Fruit fly (Drosophila melanogaster) whole organism, embryonic: ENCODE data around the gene CG8568.

ENCODE experiments used
- Adf1 ChIP-seq: fragments of 200-800 bp; sonication (Bioruptor generic); IDR thresholded peaks from 2 replicates; pipeline ENCODE4 v1.3.6; 2022; ENCODE audit warnings: missing biosample characterization, missing genetic modification characterization
- CG12659 ChIP-seq: fragments of 200-800 bp; sonication (Bioruptor generic); optimal IDR thresholded peaks from 3 replicates; lab custom pipeline; 2017; ENCODE audit warnings: mild to moderate bottlenecking, missing biosample characterization, missing genetic modification reagents, missing genetic modification characterization
- CG13123 ChIP-seq: fragments of 200-800 bp; sonication (Bioruptor generic); optimal IDR thresholded peaks from 2 replicates; lab custom pipeline; 2016; ENCODE audit warnings: missing biosample characterization, missing genetic modification characterization
- CG15073 ChIP-seq: fragments of 200-800 bp; sonication (Bioruptor generic); optimal IDR thresholded peaks from 2 replicates; lab custom pipeline; 2016; ENCODE audit warnings: missing biosample characterization, missing genetic modification characterization
- CG15514 ChIP-seq: fragments of 200-800 bp; sonication (Bioruptor generic); optimal IDR thresholded peaks from 3 replicates; lab custom pipeline; 2017; ENCODE audit warnings: missing biosample characterization, missing genetic modification characterization, mild to moderate bottlenecking, moderate library complexity, missing genetic modification reagents
- CG1603 ChIP-seq: fragments of 200-800 bp; sonication (Bioruptor generic); optimal IDR thresholded peaks from 2 replicates; lab custom pipeline; 2019; ENCODE audit warnings: missing biosample characterization, mild to moderate bottlenecking, missing genetic modification characterization, moderate library complexity
- CG17385 ChIP-seq: fragments of 200-800 bp; sonication (Bioruptor generic); optimal IDR thresholded peaks from 3 replicates; lab custom pipeline; 2018; ENCODE audit warnings: missing biosample characterization, mild to moderate bottlenecking, missing genetic modification characterization
- CG17829 ChIP-seq: fragments of 200-800 bp; optimal IDR thresholded peaks from 2 replicates; lab custom pipeline; 2019; ENCODE audit warnings: missing biosample characterization, mild to moderate bottlenecking, missing genetic modification characterization, moderate library complexity
- CG2678 ChIP-seq: fragments of 200-800 bp; sonication (Bioruptor generic); optimal IDR thresholded peaks from 3 replicates; lab custom pipeline; 2019; ENCODE audit warnings: missing biosample characterization, mild to moderate bottlenecking, missing genetic modification characterization, moderate library complexity
- CG31224 ChIP-seq: fragments of 200-800 bp; sonication (Bioruptor generic); IDR thresholded peaks from 2 replicates; pipeline ENCODE4 v1.3.6; 2022; ENCODE audit warnings: missing biosample characterization, missing genetic modification characterization
- CG32532 ChIP-seq: fragments of 200-800 bp; sonication (Bioruptor generic); IDR thresholded peaks from 2 replicates; pipeline ENCODE4 v1.3.6; 2022; ENCODE audit warnings: missing biosample characterization, missing genetic modification characterization
- CG3838 ChIP-seq: fragments of 200-800 bp; sonication (Bioruptor generic); optimal IDR thresholded peaks from 3 replicates; lab custom pipeline; 2016; ENCODE audit warnings: missing biosample characterization, missing genetic modification characterization
- CG3847 ChIP-seq: fragments of 200-800 bp; sonication (Bioruptor generic); IDR thresholded peaks from 2 replicates; pipeline ENCODE4 v1.3.6; 2022; ENCODE audit warnings: missing biosample characterization, missing genetic modification characterization
- CG42726 ChIP-seq: fragments of 200-800 bp; sonication (Bioruptor generic); IDR thresholded peaks from 2 replicates; pipeline ENCODE4 v1.3.6; 2022; ENCODE audit warnings: missing biosample characterization, missing genetic modification characterization; ENCODE audit not compliant: partially characterized antibody
- CG4617 ChIP-seq: fragments of 200-800 bp; sonication (Bioruptor generic); optimal IDR thresholded peaks from 3 replicates; lab custom pipeline; 2016; ENCODE audit warnings: missing biosample characterization, missing genetic modification characterization, borderline replicate concordance
- CG6791 ChIP-seq: fragments of 200-800 bp; sonication (Bioruptor generic); IDR thresholded peaks from 3 replicates; pipeline ENCODE4 v1.3.6; 2022; ENCODE audit warnings: missing biosample characterization, missing genetic modification characterization; ENCODE audit not compliant: partially characterized antibody
- CG7839 ChIP-seq: fragments of 200-800 bp; sonication (Bioruptor generic); optimal IDR thresholded peaks from 3 replicates; lab custom pipeline; 2018; ENCODE audit warnings: missing biosample characterization, mild to moderate bottlenecking, missing genetic modification characterization, moderate library complexity
- CG8944 ChIP-seq: fragments of 200-800 bp; sonication (Bioruptor generic); optimal IDR thresholded peaks from 3 replicates; lab custom pipeline; 2016; ENCODE audit warnings: missing biosample characterization, missing genetic modification characterization
- E2f2 ChIP-seq: fragments of 200-800 bp; sonication (Bioruptor generic); IDR thresholded peaks from 2 replicates; pipeline ENCODE4 v1.3.6; 2022; ENCODE audit warnings: missing biosample characterization, missing genetic modification characterization
- Ets97D ChIP-seq: fragments of 200-800 bp; sonication (Bioruptor generic); optimal IDR thresholded peaks from 3 replicates; lab custom pipeline; 2016; ENCODE audit warnings: missing biosample characterization, missing genetic modification characterization
- HmgD ChIP-seq: fragments of 200-800 bp; sonication (Bioruptor generic); optimal IDR thresholded peaks from 3 replicates; lab custom pipeline; 2016; ENCODE audit warnings: missing biosample characterization, missing genetic modification characterization
- Hmx ChIP-seq: fragments of 200-800 bp; sonication (Bioruptor generic); optimal IDR thresholded peaks from 2 replicates; lab custom pipeline; 2016; ENCODE audit warnings: missing biosample characterization, missing genetic modification characterization
- MESR4 ChIP-seq: fragments of 200-800 bp; sonication (Bioruptor generic); optimal IDR thresholded peaks from 2 replicates; lab custom pipeline; 2018; ENCODE audit warnings: missing biosample characterization, mild to moderate bottlenecking, missing genetic modification characterization, moderate library complexity
- Med ChIP-seq: fragments of 200-800 bp; sonication (Bioruptor generic); peaks from one replicate; lab custom pipeline; 2016; ENCODE audit warnings: missing biosample characterization, missing genetic modification characterization, mild to moderate bottlenecking, inconsistent platforms, moderate library complexity
- Myb ChIP-seq: fragments of 200-800 bp; sonication (Bioruptor generic); optimal IDR thresholded peaks from 2 replicates; lab custom pipeline; 2016; ENCODE audit warnings: missing biosample characterization, missing genetic modification characterization
- NK7.1 ChIP-seq: fragments of 200-800 bp; sonication (Bioruptor generic); optimal IDR thresholded peaks from 3 replicates; lab custom pipeline; 2016; ENCODE audit warnings: missing biosample characterization, missing genetic modification characterization
- Pdp1 ChIP-seq, 2 experiments: fragments of 200-800 bp; sonication (Bioruptor generic); optimal IDR thresholded peaks; 3 replicates each; lab custom pipeline; 2016; ENCODE audit warnings: missing biosample characterization in 2 of 2, missing genetic modification characterization in 2 of 2, mild to moderate bottlenecking in 1 of 2, moderate library complexity in 1 of 2
- Rfx ChIP-seq: fragments of 200-800 bp; sonication (Bioruptor generic); IDR thresholded peaks from 2 replicates; pipeline ENCODE4 v1.3.6; 2022; ENCODE audit warnings: missing biosample characterization, missing genetic modification characterization
- Sox100B ChIP-seq: fragments of 200-800 bp; sonication (Bioruptor generic); optimal IDR thresholded peaks from 3 replicates; lab custom pipeline; 2018; ENCODE audit warnings: missing biosample characterization, mild to moderate bottlenecking, missing genetic modification characterization
- Sry-δ ChIP-seq: fragments of 200-800 bp; sonication (Bioruptor generic); optimal IDR thresholded peaks from 2 replicates; lab custom pipeline; 2016; ENCODE audit warnings: missing biosample characterization, missing genetic modification characterization
- TFAM ChIP-seq: fragments of 200-800 bp; sonication (Bioruptor generic); optimal IDR thresholded peaks from 2 replicates; lab custom pipeline; 2017; ENCODE audit warnings: missing biosample characterization, missing genetic modification characterization, inconsistent platforms
- amos ChIP-seq: fragments of 200-800 bp; sonication (Bioruptor generic); IDR thresholded peaks from 2 replicates; pipeline ENCODE4 v1.3.6; 2022; ENCODE audit warnings: missing biosample characterization, missing genetic modification characterization; ENCODE audit not compliant: partially characterized antibody
- bowl ChIP-seq: fragments of 200-800 bp; sonication (Bioruptor generic); IDR thresholded peaks from 2 replicates; pipeline ENCODE4 v1.3.6; 2022; ENCODE audit warnings: missing biosample characterization, missing genetic modification characterization
- croc ChIP-seq: fragments of 200-800 bp; sonication (Bioruptor generic); conservative IDR thresholded peaks from 3 replicates; pipeline ENCODE4 v1.3.6; 2022; ENCODE audit warnings: missing biosample characterization, missing genetic modification characterization
- crol ChIP-seq: fragments of 200-800 bp; sonication (Bioruptor generic); IDR thresholded peaks from 2 replicates; pipeline ENCODE4 v1.3.6; 2022; ENCODE audit warnings: missing biosample characterization, missing genetic modification characterization
- crp ChIP-seq, 2 experiments: fragments of 200-800 bp; sonication (Bioruptor generic); optimal IDR thresholded peaks; 2 replicates in 1 of 2; 3 replicates in 1 of 2; lab custom pipeline; 2017; ENCODE audit warnings: missing biosample characterization in 2 of 2, missing genetic modification characterization in 2 of 2, mild to moderate bottlenecking in 1 of 2, moderate library complexity in 1 of 2
- cwo ChIP-seq: fragments of 200-800 bp; sonication (Bioruptor generic); optimal IDR thresholded peaks from 3 replicates; lab custom pipeline; 2017; ENCODE audit warnings: missing biosample characterization, missing genetic modification characterization, mild to moderate bottlenecking, moderate library complexity, missing genetic modification reagents
- dati ChIP-seq: fragments of 200-800 bp; sonication (Bioruptor generic); IDR thresholded peaks from 2 replicates; pipeline ENCODE4 v1.3.6; 2022; ENCODE audit warnings: missing biosample characterization, missing genetic modification characterization
- ewg ChIP-seq: fragments of 200-800 bp; sonication (Bioruptor generic); optimal IDR thresholded peaks from 3 replicates; lab custom pipeline; 2017; ENCODE audit warnings: mild to moderate bottlenecking, missing biosample characterization, missing genetic modification reagents, missing genetic modification characterization
- kay ChIP-seq: fragments of 200-800 bp; sonication (Bioruptor generic); optimal IDR thresholded peaks from 2 replicates; lab custom pipeline; 2016; ENCODE audit warnings: missing biosample characterization, missing genetic modification characterization
- knrl ChIP-seq: fragments of 200-800 bp; sonication (Bioruptor generic); IDR thresholded peaks from 3 replicates; pipeline ENCODE4 v1.3.6; 2022; ENCODE audit warnings: missing biosample characterization, missing genetic modification characterization; ENCODE audit not compliant: partially characterized antibody
- nerfin-1 ChIP-seq: fragments of 200-800 bp; sonication (Bioruptor generic); optimal IDR thresholded peaks from 3 replicates; lab custom pipeline; 2019; ENCODE audit warnings: missing biosample characterization, mild to moderate bottlenecking, missing genetic modification characterization, moderate library complexity
- nmo ChIP-seq: fragments of 200-800 bp; sonication (Bioruptor generic); optimal IDR thresholded peaks from 2 replicates; lab custom pipeline; 2018; ENCODE audit warnings: missing biosample characterization, mild to moderate bottlenecking, missing genetic modification characterization, moderate library complexity
- onecut ChIP-seq: fragments of 200-800 bp; sonication (Bioruptor generic); IDR thresholded peaks from 2 replicates; pipeline ENCODE4 v1.3.6; 2022; ENCODE audit warnings: missing biosample characterization, missing genetic modification characterization
- sens ChIP-seq: fragments of 200-800 bp; sonication (Bioruptor generic); peaks from one replicate; lab custom pipeline; 2016; ENCODE audit warnings: missing biosample characterization, missing genetic modification characterization
- stwl ChIP-seq: fragments of 200-800 bp; sonication (Bioruptor generic); optimal IDR thresholded peaks from 3 replicates; lab custom pipeline; 2018; ENCODE audit warnings: missing biosample characterization, mild to moderate bottlenecking, missing genetic modification characterization, moderate library complexity
- trem ChIP-seq: fragments of 200-800 bp; optimal IDR thresholded peaks from 3 replicates; lab custom pipeline; 2019; ENCODE audit warnings: missing biosample characterization, mild to moderate bottlenecking, missing genetic modification characterization, moderate library complexity

The CG8568 gene

dm6 chrX:17423310-17423945, 28.9 kb downstream of the CG8568 start, which contains the start of gene ENGase (continued):
- peak; percentile 50; the same call in 1 of the 2 replicates for TF ChIP-seq Rfx (GFP tag; lab: Robert Waterston, UW)
- no peak for TF ChIP-seq CG4617 (GFP tag; lab: Kevin White, UChicago)
- no peak for TF ChIP-seq ewg (GFP tag; lab: Kevin White, UChicago)
- no peak for TF ChIP-seq TFAM (GFP tag; lab: Kevin White, UChicago)

dm6 chrX:17421987-17422386, 30.4 kb downstream of the CG8568 start, which contains the start of gene CG8611:
TSS of gene CG8611 (minus strand) at chrX:17422145.
- TF ChIP-seq stwl (tag; lab: Kevin White, UChicago) = peak; percentile 86
- no peak for TF ChIP-seq CG3838 (GFP tag; lab: Kevin White, UChicago)
- TF ChIP-seq CG13123 = no peak
- peak; percentile 10 for TF ChIP-seq CG12659 (GFP tag; lab: Kevin White, UChicago)
- TF ChIP-seq Sox100B (GFP tag; lab: Kevin White, UChicago) = no peak
- peak; percentile 25 for TF ChIP-seq sens (GFP tag; lab: Kevin White, UChicago)
- peak; percentile 56 for TF ChIP-seq Ets97D (GFP tag; lab: Kevin White, UChicago)
- no peak for TF ChIP-seq CG7839 (tag; lab: Kevin White, UChicago)
- no peak for TF ChIP-seq CG8944 (GFP tag; lab: Kevin White, UChicago)
- TF ChIP-seq knrl (GFP tag; lab: Robert Waterston, UW) = peak; percentile 37; the same call in 1 of the 3 replicates
- peak; percentile 31 for TF ChIP-seq MESR4
- peak; percentile 53; the same call in 1 of the 2 replicates for TF ChIP-seq CG42726 (GFP tag; lab: Robert Waterston, UW)
- peak; percentile 3 for TF ChIP-seq HmgD (GFP tag; lab: Kevin White, UChicago)
- no peak for TF ChIP-seq Rfx (GFP tag; lab: Robert Waterston, UW)
- no peak for TF ChIP-seq CG31224
- peak; percentile 26 for TF ChIP-seq Sry-δ (GFP tag; lab: Kevin White, UChicago)
- TF ChIP-seq crol (GFP tag; lab: Robert Waterston, UW) = no peak
- peak; percentile 60 for TF ChIP-seq CG1603 (tag; lab: Kevin White, UChicago)
- peak; percentile 18 for TF ChIP-seq nmo (GFP tag; lab: Kevin White, UChicago)
- TF ChIP-seq Adf1 (GFP tag; lab: Robert Waterston, UW) = no peak
- peak; percentile 73 for TF ChIP-seq Med (GFP tag; lab: Kevin White, UChicago)
- TF ChIP-seq croc (GFP tag; lab: Robert Waterston, UW) = no peak
- TF ChIP-seq kay = no peak
- peak; percentile 89 for TF ChIP-seq Myb
- no peak for TF ChIP-seq onecut (GFP tag; lab: Robert Waterston, UW)
- TF ChIP-seq dati = no peak
- TF ChIP-seq NK7.1 (GFP tag; lab: Kevin White, UChicago) = no peak
- peak; percentile 29 for TF ChIP-seq CG17829
- peak; percentile 78 for TF ChIP-seq CG3847 (GFP tag; lab: Robert Waterston, UW)
- no peak for TF ChIP-seq Hmx (GFP tag; lab: Kevin White, UChicago)
- peak; percentile 95 for TF ChIP-seq CG17385
- peak; percentile 52 for TF ChIP-seq cwo (GFP tag; lab: Kevin White, UChicago)
- TF ChIP-seq crp (GFP tag; optimal IDR thresholded peaks at IDR 0.05; lab: Kevin White, UChicago) = peak in 1 of 2 experiments; percentile 81
- TF ChIP-seq CG6791 (GFP tag; lab: Robert Waterston, UW) = peak; percentile 54; the same call in 2 of the 3 replicates
- TF ChIP-seq CG15514 (GFP tag; lab: Kevin White, UChicago) = peak; percentile 28
- TF ChIP-seq bowl (GFP tag; lab: Robert Waterston, UW) = no peak
- no peak for TF ChIP-seq CG15073 (GFP tag; lab: Kevin White, UChicago)
- TF ChIP-seq CG2678 = no peak
- TF ChIP-seq Pdp1 (GFP tag; optimal IDR thresholded peaks at IDR 0.05; lab: Kevin White, UChicago) = peak in 1 of 2 experiments; percentile 90
- TF ChIP-seq trem (tag; lab: Kevin White, UChicago) = peak; percentile 47
- TF ChIP-seq E2f2 (GFP tag; lab: Robert Waterston, UW) = peak; percentile 97
- TF ChIP-seq nerfin-1 (tag; lab: Kevin White, UChicago) = no peak
- TF ChIP-seq CG32532 = no peak
- TF ChIP-seq amos = peak; percentile 55
